Fruit fly (Drosophila melanogaster): Measurements from ENCODE around the gene CG31294.

Gene CG31294

DNA sequence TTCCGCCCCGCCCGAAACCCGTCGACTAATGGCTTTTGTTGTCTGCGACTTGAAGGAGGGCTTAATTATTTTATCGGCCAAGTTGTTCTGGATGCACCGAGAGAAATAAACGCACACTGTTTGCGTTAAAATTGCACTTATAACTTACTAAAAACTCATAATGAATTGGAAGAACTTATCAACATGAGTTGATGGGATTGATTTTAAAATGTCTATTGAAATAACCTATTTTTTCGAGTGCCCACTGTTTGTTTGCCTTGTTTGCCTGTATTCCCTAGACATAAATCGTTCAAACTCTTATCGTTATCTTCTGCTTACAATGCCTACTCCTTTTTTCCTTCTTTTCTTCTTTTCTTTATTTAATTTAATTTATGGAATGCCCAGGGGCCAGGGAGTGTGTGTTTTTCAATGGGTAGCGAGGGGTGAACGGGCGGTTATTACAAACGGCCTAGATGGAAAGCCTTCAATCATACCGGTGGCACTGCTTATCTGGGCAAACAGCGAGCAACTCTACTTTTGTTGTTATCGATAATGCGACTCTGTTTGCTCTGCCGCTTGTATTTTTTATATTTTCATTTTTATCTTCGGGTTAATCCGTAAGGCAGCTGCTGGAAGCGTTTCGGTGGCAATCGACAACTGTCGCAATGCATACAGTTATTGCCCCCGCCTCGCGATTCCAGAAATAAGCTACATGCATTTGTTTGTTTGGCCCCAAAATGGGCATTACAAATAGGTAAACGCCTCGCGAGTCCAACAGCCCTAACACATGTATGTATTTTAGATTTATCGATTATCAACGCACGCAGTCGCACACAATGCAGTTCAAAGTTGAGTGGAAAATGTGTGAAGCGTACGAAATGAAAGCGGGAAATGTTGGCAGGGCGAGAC is 40.0 kb downstream of the CG31294 start (continued):
- TF ChIP-seq CG6808 (GFP tag; optimal IDR thresholded peaks at IDR 0.05) (peak; percentile 0), OdsH (GFP tag; optimal IDR thresholded peaks at IDR 0.05) (peak; percentile 50), CG9139 (GFP tag; optimal IDR thresholded peaks at IDR 0.05) (peak; percentile 2), CG10669 (GFP tag; optimal IDR thresholded peaks at IDR 0.05) (peak; percentile 15), achi (GFP tag; optimal IDR thresholded peaks at IDR 0.05) (peak; percentile 38), CG4318 (GFP tag; optimal IDR thresholded peaks at IDR 0.05) (no peak), CG11902 (GFP tag; optimal IDR thresholded peaks at IDR 0.05) (no peak), spab (GFP tag; optimal IDR thresholded peaks at IDR 0.05) (no peak), CG11762 (GFP tag; optimal IDR thresholded peaks at IDR 0.05; ENCODE audit: insufficient read depth) (no peak), CG34406 (GFP tag; optimal IDR thresholded peaks at IDR 0.05) (peak; percentile 54), Eip78C (GFP tag) (peak; percentile 91), dac (GFP tag; optimal IDR thresholded peaks at IDR 0.05) (no peak), CG8632 (GFP tag; optimal IDR thresholded peaks at IDR 0.05) (peak; percentile 53), Sox14 (GFP tag; optimal IDR thresholded peaks at IDR 0.05) (peak; percentile 41), fd59A (GFP tag; optimal IDR thresholded peaks at IDR 0.05) (peak; percentile 32), Blimp-1 (GFP tag; optimal IDR thresholded peaks at IDR 0.05) (no peak), Ets21C (GFP tag; optimal IDR thresholded peaks at IDR 0.05) (no peak), CG8319 (GFP tag; optimal IDR thresholded peaks at IDR 0.05) (no peak), Lpt (GFP tag; optimal IDR thresholded peaks at IDR 0.05) (no peak), CG31627 (GFP tag; optimal IDR thresholded peaks at IDR 0.05) (no peak), svp (GFP tag) (peak; percentile 68), CG16779 (tag; optimal IDR thresholded peaks at IDR 0.05) (no peak), CG7368 (GFP tag; optimal IDR thresholded peaks at IDR 0.05) (no peak), CG1621 (tag; optimal IDR thresholded peaks at IDR 0.05) (peak; percentile 16), dsx (GFP tag; optimal IDR thresholded peaks at IDR 0.05; ENCODE audit: poor library complexity, severe bottlenecking) (peak; percentile 16), salr (GFP tag; optimal IDR thresholded peaks at IDR 0.05) (peak in 1 of 2 experiments; percentile 45), CG15336 (GFP tag; IDR thresholded peaks at IDR 0.05) (0 out of 2 replicates have a peak, but pooled peaks have one; percentile 14), fkh (GFP tag; optimal IDR thresholded peaks at IDR 0.05) (peak; percentile 79), Eip75B (GFP tag; optimal IDR thresholded peaks at IDR 0.05) (peak; percentile 47), pdm3 (GFP tag; optimal IDR thresholded peaks at IDR 0.05) (peak; percentile 46), Smox (GFP tag; optimal IDR thresholded peaks at IDR 0.05) (no peak), Met (GFP tag; optimal IDR thresholded peaks at IDR 0.05) (no peak), Sox15 (GFP tag; optimal IDR thresholded peaks at IDR 0.05) (no peak)

- TF ChIP-seq fkh (GFP tag; optimal IDR thresholded peaks at IDR 0.05): peak; percentile 31
- TF ChIP-seq Sox15 (GFP tag; optimal IDR thresholded peaks at IDR 0.05): no peak
Observed at dm6 chr3R:15673248-15673647, 43.1 kb downstream of the CG31294 start.

DNA sequence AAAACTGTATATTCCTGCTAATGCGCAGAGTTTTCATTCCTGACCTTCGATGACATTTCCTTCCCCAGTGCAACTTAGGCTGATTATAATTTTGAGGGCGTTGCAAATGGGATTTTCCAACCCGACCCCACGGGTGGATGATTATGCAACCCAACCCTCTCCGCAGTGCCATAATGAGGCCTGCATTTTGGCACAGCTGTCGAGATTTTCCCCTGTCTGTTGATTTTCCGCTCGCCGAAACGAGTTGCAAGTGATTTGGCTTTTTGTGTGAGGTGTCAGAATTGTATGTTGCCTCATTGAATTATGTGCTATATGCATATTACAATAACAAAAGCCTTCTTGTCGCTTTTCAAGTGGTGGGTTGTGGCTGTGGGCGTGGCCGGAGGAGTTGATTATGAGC is 44.1 kb downstream of the CG31294 start:
- no peak for TF ChIP-seq fkh (GFP tag; optimal IDR thresholded peaks at IDR 0.05)
- TF ChIP-seq achi (GFP tag; optimal IDR thresholded peaks at IDR 0.05): no peak
- TF ChIP-seq CG11762 (GFP tag; optimal IDR thresholded peaks at IDR 0.05; ENCODE audit: insufficient read depth): no peak
- no peak for TF ChIP-seq dsx (GFP tag; optimal IDR thresholded peaks at IDR 0.05; ENCODE audit: poor library complexity, severe bottlenecking)
- no peak for TF ChIP-seq CG8119 (GFP tag; IDR thresholded peaks at IDR 0.05)
- TF ChIP-seq CG7368 (GFP tag; optimal IDR thresholded peaks at IDR 0.05): no peak
- no peak for TF ChIP-seq Met (GFP tag; optimal IDR thresholded peaks at IDR 0.05)
- TF ChIP-seq Eip78C (GFP tag): no peak
- TF ChIP-seq Sox102F (GFP tag; optimal IDR thresholded peaks at IDR 0.05): no peak
- TF ChIP-seq esn (GFP tag; optimal IDR thresholded peaks at IDR 0.05): no peak
- no peak for TF ChIP-seq fd85E (GFP tag; optimal IDR thresholded peaks at IDR 0.05)
- TF ChIP-seq CG34406 (GFP tag; optimal IDR thresholded peaks at IDR 0.05): no peak
- TF ChIP-seq CG3919 (GFP tag; optimal IDR thresholded peaks at IDR 0.05): no peak
- no peak for TF ChIP-seq Hr39 (GFP tag; optimal IDR thresholded peaks at IDR 0.05)
- no peak for TF ChIP-seq Ets96B (tag; optimal IDR thresholded peaks at IDR 0.05)
- no peak for TF ChIP-seq Sox15 (GFP tag; optimal IDR thresholded peaks at IDR 0.05)
- TF ChIP-seq Eip75B (GFP tag; optimal IDR thresholded peaks at IDR 0.05): no peak
